Worm (Caenorhabditis elegans) whole organism, L3 larva: ENCODE data around the gene T15B12.2.

ENCODE experiments used
- ama-1 ChIP-seq: fragments of 150-350 bp; optimal IDR thresholded peaks from 2 replicates; lab custom pipeline; 2018
- nhr-11 ChIP-seq: fragments of 150-350 bp; optimal IDR thresholded peaks from 2 replicates; lab custom pipeline; 2014; ENCODE audit warnings: missing biosample characterization, missing genetic modification characterization
- nhr-23 ChIP-seq: fragments of 150-350 bp; optimal IDR thresholded peaks from 2 replicates; lab custom pipeline; 2014; ENCODE audit warnings: missing biosample characterization, missing genetic modification reagents, missing genetic modification characterization
- snpc-4 ChIP-seq: fragments of 150-350 bp; optimal IDR thresholded peaks from 2 replicates; lab custom pipeline; 2014; ENCODE audit warnings: missing biosample characterization, missing genetic modification characterization

- no peak for TF ChIP-seq nhr-23 (tag; lab: Kevin White, UChicago)
- TF ChIP-seq snpc-4 (tag; lab: Kevin White, UChicago), result no peak
- no peak for TF ChIP-seq ama-1
- TF ChIP-seq nhr-11 (tag; lab: Kevin White, UChicago), result no peak
Measured at ce11 chrIII:5285484-5285883, 16.2 kb downstream of the T15B12.2 start.
